Worm (Caenorhabditis elegans) whole organism, mixed stage, embryonic: ENCODE measurements around the gene dop-3.

ENCODE experiments used
- ceh-83 ChIP-seq: fragments of 200-800 bp; sonication (Bioruptor generic); optimal IDR thresholded peaks from 2 replicates; lab custom pipeline; 2018; ENCODE audit warnings: mild to moderate bottlenecking, missing genetic modification characterization, missing compliant biosample characterization
- ces-1 ChIP-seq: fragments of 150-350 bp; optimal IDR thresholded peaks from 2 replicates; lab custom pipeline; 2014; ENCODE audit warnings: missing biosample characterization, missing genetic modification reagents, missing genetic modification characterization
- ham-2 ChIP-seq: fragments of 200-800 bp; sonication (Bioruptor generic); optimal IDR thresholded peaks from 2 replicates; lab custom pipeline; 2018; ENCODE audit warnings: mild to moderate bottlenecking, missing genetic modification characterization, missing compliant biosample characterization
- lsy-2 ChIP-seq: fragments of 150-350 bp; optimal IDR thresholded peaks from 2 replicates; lab custom pipeline; 2014; ENCODE audit warnings: missing biosample characterization, missing genetic modification characterization
- mab-5 ChIP-seq: fragments of 150-350 bp; optimal IDR thresholded peaks from 2 replicates; lab custom pipeline; 2014; ENCODE audit warnings: missing biosample characterization, missing genetic modification characterization
- mep-1 ChIP-seq: fragments of 150-350 bp; optimal IDR thresholded peaks from 2 replicates; lab custom pipeline; 2017; ENCODE audit warnings: missing biosample characterization, missing genetic modification reagents, missing genetic modification characterization, inconsistent platforms
- nhr-237 ChIP-seq: fragments of 150-350 bp; optimal IDR thresholded peaks from 2 replicates; lab custom pipeline; 2014; ENCODE audit warnings: missing biosample characterization, missing genetic modification characterization
- nhr-28 ChIP-seq: fragments of 150-350 bp; optimal IDR thresholded peaks from 2 replicates; lab custom pipeline; 2014; ENCODE audit warnings: missing biosample characterization, missing genetic modification characterization
- sem-2 ChIP-seq: fragments of 200-800 bp; sonication (Bioruptor generic); optimal IDR thresholded peaks from 2 replicates; lab custom pipeline; 2018; ENCODE audit warnings: mild to moderate bottlenecking, missing genetic modification characterization, missing compliant biosample characterization
- snpc-4 ChIP-seq: fragments of 150-350 bp; optimal IDR thresholded peaks from 2 replicates; lab custom pipeline; 2014; ENCODE audit warnings: missing biosample characterization, missing genetic modification characterization
- unc-39 ChIP-seq: fragments of 150-350 bp; optimal IDR thresholded peaks from 2 replicates; lab custom pipeline; 2014; ENCODE audit warnings: missing biosample characterization, missing genetic modification characterization

DNA sequence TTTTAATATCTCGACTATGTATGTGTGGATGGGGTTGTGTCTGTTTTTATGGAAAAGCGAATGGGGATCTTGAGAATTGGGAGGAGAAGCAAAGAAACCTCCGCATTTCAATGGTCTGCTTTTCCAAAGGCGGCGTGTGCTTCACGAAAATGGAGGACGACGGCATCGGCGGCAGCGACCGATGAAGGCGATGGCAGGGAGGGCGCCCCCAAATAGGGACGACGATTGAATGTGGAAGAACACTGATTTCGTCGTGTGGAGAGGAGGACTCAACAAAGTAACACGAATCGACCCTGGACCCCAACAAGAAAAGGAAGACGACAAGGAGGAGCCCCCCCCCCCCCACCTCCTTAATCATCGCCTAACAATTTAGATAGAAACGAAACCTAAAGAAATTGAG lies 3.5 kb upstream of the dop-3 start:
- TF ChIP-seq nhr-28 (tag; lab: Kevin White, UChicago) (no peak), unc-39 (tag; lab: Kevin White, UChicago) (no peak), ceh-83 (GFP tag; lab: Kevin White, UChicago) (no peak), mep-1 (tag; lab: Kevin White, UChicago) (no peak), lsy-2 (tag; lab: Kevin White, UChicago) (no peak), snpc-4 (no peak), ces-1 (GFP tag; lab: Kevin White, UChicago) (no peak), mab-5 (tag; lab: Kevin White, UChicago) (no peak), sem-2 (GFP tag; lab: Kevin White, UChicago) (no peak), nhr-237 (tag; lab: Kevin White, UChicago) (no peak), ham-2 (no peak)
